Worm (Caenorhabditis elegans) whole organism, mixed stage, embryonic: ENCODE data around the gene str-188.

Experiments
- bed-3 ChIP-seq: fragments of 200-800 bp; sonication (Bioruptor generic); optimal IDR thresholded peaks from 3 replicates; lab custom pipeline; 2018; ENCODE audit warnings: mild to moderate bottlenecking, missing genetic modification characterization, moderate library complexity, missing compliant biosample characterization
- blmp-1 ChIP-seq: fragments of 150-350 bp; optimal IDR thresholded peaks from 2 replicates; lab custom pipeline; 2014; ENCODE audit warnings: missing biosample characterization, missing genetic modification characterization
- ceh-43 ChIP-seq: fragments of 200-800 bp; sonication (Bioruptor generic); optimal IDR thresholded peaks from 2 replicates; lab custom pipeline; 2018; ENCODE audit warnings: mild to moderate bottlenecking, missing genetic modification characterization, moderate library complexity, missing compliant biosample characterization
- ceh-83 ChIP-seq: fragments of 200-800 bp; sonication (Bioruptor generic); optimal IDR thresholded peaks from 2 replicates; lab custom pipeline; 2018; ENCODE audit warnings: mild to moderate bottlenecking, missing genetic modification characterization, missing compliant biosample characterization
- ces-1 ChIP-seq: fragments of 150-350 bp; optimal IDR thresholded peaks from 2 replicates; lab custom pipeline; 2014; ENCODE audit warnings: missing biosample characterization, missing genetic modification reagents, missing genetic modification characterization
- cnd-1 ChIP-seq: fragments of 200-800 bp; sonication (Bioruptor generic); optimal IDR thresholded peaks from 2 replicates; lab custom pipeline; 2018; ENCODE audit warnings: mild to moderate bottlenecking, missing genetic modification characterization, missing compliant biosample characterization
- drap-1 ChIP-seq: fragments of 200-800 bp; sonication (Bioruptor generic); optimal IDR thresholded peaks from 3 replicates; lab custom pipeline; 2018; ENCODE audit warnings: mild to moderate bottlenecking, missing genetic modification characterization, missing compliant biosample characterization
- elt-1 ChIP-seq: sonication (generic microtip); optimal IDR thresholded peaks from 2 replicates; lab custom pipeline; 2017; ENCODE audit warnings: missing genetic modification characterization, mild to moderate bottlenecking, missing compliant biosample characterization, antibody characterized with exemption, moderate library complexity, borderline replicate concordance; ENCODE audit not compliant: insufficient read depth
- elt-3 ChIP-seq: fragments of 150-350 bp; optimal IDR thresholded peaks from 2 replicates; lab custom pipeline; 2014; ENCODE audit warnings: missing biosample characterization, missing genetic modification characterization
- flh-1 ChIP-seq: fragments of 200-800 bp; sonication (Bioruptor generic); optimal IDR thresholded peaks from 2 replicates; lab custom pipeline; 2018; ENCODE audit warnings: mild to moderate bottlenecking, missing genetic modification characterization, moderate library complexity, missing compliant biosample characterization
- ham-2 ChIP-seq: fragments of 200-800 bp; sonication (Bioruptor generic); optimal IDR thresholded peaks from 2 replicates; lab custom pipeline; 2018; ENCODE audit warnings: mild to moderate bottlenecking, missing genetic modification characterization, missing compliant biosample characterization
- hlh-1 ChIP-seq: fragments of 150-350 bp; optimal IDR thresholded peaks from 2 replicates; lab custom pipeline; 2014; ENCODE audit warnings: missing biosample characterization, missing genetic modification reagents, missing genetic modification characterization
- lin-13 ChIP-seq: fragments of 150-350 bp; optimal IDR thresholded peaks from 2 replicates; lab custom pipeline; 2014; ENCODE audit warnings: missing biosample characterization, missing genetic modification characterization
- lin-32 ChIP-seq: fragments of 200-800 bp; sonication (Bioruptor generic); optimal IDR thresholded peaks from 2 replicates; lab custom pipeline; 2018; ENCODE audit warnings: mild to moderate bottlenecking, missing genetic modification characterization, missing compliant biosample characterization
- mab-5 ChIP-seq: fragments of 150-350 bp; optimal IDR thresholded peaks from 2 replicates; lab custom pipeline; 2014; ENCODE audit warnings: missing biosample characterization, missing genetic modification characterization
- mls-2 ChIP-seq: sonication (generic microtip); optimal IDR thresholded peaks from 2 replicates; lab custom pipeline; 2016; ENCODE audit warnings: mild to moderate bottlenecking, missing genetic modification characterization, moderate library complexity, missing compliant biosample characterization
- nhr-12 ChIP-seq: fragments of 150-350 bp; optimal IDR thresholded peaks from 2 replicates; lab custom pipeline; 2014; ENCODE audit warnings: missing biosample characterization, missing genetic modification characterization
- nhr-2 ChIP-seq: fragments of 150-350 bp; optimal IDR thresholded peaks from 2 replicates; lab custom pipeline; 2014; ENCODE audit warnings: missing biosample characterization, missing genetic modification characterization
- nhr-237 ChIP-seq: fragments of 150-350 bp; optimal IDR thresholded peaks from 2 replicates; lab custom pipeline; 2014; ENCODE audit warnings: missing biosample characterization, missing genetic modification characterization
- nhr-28 ChIP-seq: fragments of 150-350 bp; optimal IDR thresholded peaks from 2 replicates; lab custom pipeline; 2014; ENCODE audit warnings: missing biosample characterization, missing genetic modification characterization
- nhr-76 ChIP-seq: sonication (generic microtip); optimal IDR thresholded peaks from 2 replicates; lab custom pipeline; 2017; ENCODE audit warnings: missing biosample characterization, missing genetic modification characterization
- pha-4 ChIP-seq: fragments of 150-350 bp; optimal IDR thresholded peaks from 2 replicates; lab custom pipeline; 2018; ENCODE audit warnings: missing biosample characterization, missing genetic modification reagents, missing genetic modification characterization
- sem-2 ChIP-seq: fragments of 200-800 bp; sonication (Bioruptor generic); optimal IDR thresholded peaks from 2 replicates; lab custom pipeline; 2018; ENCODE audit warnings: mild to moderate bottlenecking, missing genetic modification characterization, missing compliant biosample characterization
- snpc-4 ChIP-seq: fragments of 150-350 bp; optimal IDR thresholded peaks from 2 replicates; lab custom pipeline; 2014; ENCODE audit warnings: missing biosample characterization, missing genetic modification characterization
- sptf-1 ChIP-seq: sonication (generic microtip); optimal IDR thresholded peaks from 2 replicates; lab custom pipeline; 2017; ENCODE audit warnings: mild to moderate bottlenecking, missing genetic modification characterization, moderate library complexity, missing compliant biosample characterization
- tbx-8 ChIP-seq: fragments of 200-800 bp; sonication (Bioruptor generic); optimal IDR thresholded peaks from 2 replicates; lab custom pipeline; 2018; ENCODE audit warnings: mild to moderate bottlenecking, missing genetic modification characterization, moderate library complexity, missing compliant biosample characterization
- unc-120 ChIP-seq: sonication (generic microtip); optimal IDR thresholded peaks from 2 replicates; lab custom pipeline; 2017; ENCODE audit warnings: missing genetic modification characterization, missing compliant biosample characterization; ENCODE audit not compliant: poor library complexity, severe bottlenecking
- unc-39 ChIP-seq: fragments of 150-350 bp; optimal IDR thresholded peaks from 2 replicates; lab custom pipeline; 2014; ENCODE audit warnings: missing biosample characterization, missing genetic modification characterization
- unc-62 ChIP-seq: fragments of 150-350 bp; optimal IDR thresholded peaks from 2 replicates; lab custom pipeline; 2014; ENCODE audit warnings: missing biosample characterization, missing genetic modification reagents, missing genetic modification characterization
- zip-8 ChIP-seq: fragments of 150-350 bp; optimal IDR thresholded peaks from 2 replicates; lab custom pipeline; 2014; ENCODE audit warnings: missing biosample characterization, missing genetic modification characterization
- ztf-11 ChIP-seq: fragments of 150-350 bp; optimal IDR thresholded peaks from 2 replicates; lab custom pipeline; 2014; ENCODE audit warnings: missing biosample characterization, missing genetic modification characterization

str-188 gene

DNA sequence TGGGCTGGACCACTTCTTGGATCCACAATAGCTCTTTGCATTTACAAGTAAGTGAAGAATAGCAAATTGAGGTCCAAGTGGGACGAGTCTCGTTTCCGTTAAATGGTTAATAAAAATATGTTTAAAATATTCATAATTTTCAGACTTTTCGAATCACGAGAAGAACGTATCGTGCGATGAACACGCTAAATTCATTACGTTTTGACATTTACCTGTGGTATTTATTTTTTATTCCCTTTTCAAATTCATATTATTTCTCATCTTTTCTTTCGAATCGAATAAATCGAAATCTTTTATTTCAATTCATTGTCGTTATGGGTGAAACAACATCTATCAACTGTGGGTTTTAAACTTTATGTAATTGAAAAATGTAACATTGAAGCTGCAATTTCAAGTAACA, 22.9 kb downstream of the str-188 start, which contains the start of gene marc-1:
Gene marc-1 (plus strand): TSS at position 301 of the 400 bp plus-strand sequence.
- TF ChIP-seq tbx-8 (GFP tag; lab: Kevin White, UChicago), result no peak
- TF ChIP-seq mab-5 (tag; lab: Kevin White, UChicago), result no peak
- no peak for TF ChIP-seq drap-1 (GFP tag; lab: Kevin White, UChicago)
- TF ChIP-seq nhr-28, result no peak
- TF ChIP-seq ceh-83 (GFP tag; lab: Kevin White, UChicago), result no peak
- TF ChIP-seq lin-13 (tag; lab: Kevin White, UChicago), result no peak
- TF ChIP-seq cnd-1, result no peak
- TF ChIP-seq hlh-1 (tag; lab: Kevin White, UChicago), result no peak
- TF ChIP-seq mls-2 (tag; lab: Kevin White, UChicago), result no peak
- TF ChIP-seq sptf-1 (tag; lab: Kevin White, UChicago), result no peak
- TF ChIP-seq ham-2 (GFP tag; lab: Kevin White, UChicago), result no peak
- TF ChIP-seq ces-1, result no peak
- no peak for TF ChIP-seq elt-1 (tag; lab: Kevin White, UChicago)
- no peak for TF ChIP-seq snpc-4 (tag; lab: Kevin White, UChicago)
- TF ChIP-seq pha-4 (tag; lab: Kevin White, UChicago), result no peak
- TF ChIP-seq unc-39, result no peak
- no peak for TF ChIP-seq zip-8 (tag; lab: Kevin White, UChicago)
- TF ChIP-seq unc-62 (GFP tag; lab: Kevin White, UChicago), result no peak
- no peak for TF ChIP-seq elt-3 (tag; lab: Kevin White, UChicago)
- no peak for TF ChIP-seq ceh-43 (GFP tag; lab: Kevin White, UChicago)

DNA sequence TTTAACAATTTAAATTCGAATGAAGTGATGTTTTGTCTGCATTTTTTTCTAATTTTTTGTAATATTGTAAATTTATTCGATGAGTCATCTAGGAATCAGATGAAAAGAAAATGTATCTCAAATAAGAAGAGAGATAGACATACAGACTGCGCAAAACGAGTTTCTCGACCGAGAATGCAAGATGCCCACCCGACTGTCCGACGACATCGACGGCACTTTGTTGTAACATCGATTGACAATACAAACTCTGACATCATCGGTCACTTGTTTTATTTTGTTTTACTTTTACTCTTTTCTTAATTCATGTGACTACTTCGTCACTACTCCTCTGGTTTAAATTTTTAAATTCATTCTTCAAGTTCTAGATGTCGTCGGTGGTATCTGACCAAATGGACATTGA, 24.4 kb downstream of the str-188 start, which contains the start of gene sta-2:
Gene sta-2 (plus strand): TSS at position 349 of the 400 bp plus-strand sequence.
- TF ChIP-seq nhr-12 (tag; lab: Kevin White, UChicago), result no peak

DNA sequence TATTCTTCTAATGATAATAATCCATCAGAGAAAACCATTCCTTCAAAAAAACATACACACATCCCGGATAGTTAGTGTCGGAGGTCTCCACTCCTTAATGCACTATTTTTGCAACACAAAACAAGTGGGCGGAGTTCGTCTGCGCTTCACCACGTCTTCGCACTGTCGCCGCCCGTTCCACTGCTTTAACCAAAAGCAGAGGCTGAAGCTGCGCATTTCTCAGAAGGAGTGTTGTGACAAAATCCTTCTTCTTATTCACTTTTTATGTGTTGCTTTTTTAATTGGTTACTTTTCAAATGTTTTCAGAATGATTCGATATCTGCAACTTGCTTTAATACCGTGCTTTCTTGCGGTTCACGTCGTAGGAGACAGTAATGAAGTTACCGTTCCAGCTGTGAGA, 28.4 kb downstream of the str-188 start, which contains the start of gene F58E6.13:
Gene F58E6.13 (plus strand): TSS at position 301 of the 400 bp plus-strand sequence.
- TF ChIP-seq nhr-2 (tag; lab: Kevin White, UChicago) (no peak), mab-5 (tag; lab: Kevin White, UChicago) (no peak), blmp-1 (no peak), lin-32 (GFP tag; lab: Kevin White, UChicago) (no peak)

DNA sequence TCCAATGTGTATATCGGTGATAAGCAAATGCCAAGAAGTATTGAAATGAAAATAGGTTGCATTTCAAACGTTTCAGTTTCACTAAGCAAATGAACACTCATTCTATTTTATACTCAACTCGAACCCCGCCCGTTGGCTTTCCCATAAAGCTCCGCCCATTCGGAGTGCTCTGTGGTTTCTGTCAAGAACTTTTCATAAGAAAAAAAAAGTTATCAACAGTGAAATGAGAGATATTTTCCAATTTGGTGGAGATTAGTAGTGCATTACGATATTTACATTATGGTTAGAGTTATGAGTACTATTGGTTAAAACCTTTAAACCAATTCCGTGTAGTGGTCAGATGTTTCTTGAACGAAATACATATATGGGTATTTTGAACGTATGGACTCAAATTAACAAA, 33.8 kb downstream of the str-188 start, which contains the start of gene F58E6.4:
Gene F58E6.4 (minus strand): TSS at position 101 of the 400 bp plus-strand sequence.
- TF ChIP-seq nhr-76 (tag; lab: Kevin White, UChicago) (no peak), ztf-11 (tag; lab: Kevin White, UChicago) (no peak), hlh-1 (tag; lab: Kevin White, UChicago) (no peak), ham-2 (GFP tag; lab: Kevin White, UChicago) (no peak), drap-1 (GFP tag; lab: Kevin White, UChicago) (no peak), pha-4 (tag; lab: Kevin White, UChicago) (no peak), lin-13 (tag; lab: Kevin White, UChicago) (no peak), elt-3 (tag; lab: Kevin White, UChicago) (no peak), nhr-12 (tag; lab: Kevin White, UChicago) (no peak), bed-3 (GFP tag; lab: Kevin White, UChicago) (no peak), blmp-1 (no peak), tbx-8 (GFP tag; lab: Kevin White, UChicago) (no peak), mls-2 (tag; lab: Kevin White, UChicago) (no peak), nhr-2 (tag; lab: Kevin White, UChicago) (no peak), zip-8 (tag; lab: Kevin White, UChicago) (no peak), ceh-83 (GFP tag; lab: Kevin White, UChicago) (no peak), nhr-237 (tag; lab: Kevin White, UChicago) (no peak), sem-2 (GFP tag; lab: Kevin White, UChicago) (no peak), flh-1 (no peak), unc-62 (GFP tag; lab: Kevin White, UChicago) (no peak)

DNA sequence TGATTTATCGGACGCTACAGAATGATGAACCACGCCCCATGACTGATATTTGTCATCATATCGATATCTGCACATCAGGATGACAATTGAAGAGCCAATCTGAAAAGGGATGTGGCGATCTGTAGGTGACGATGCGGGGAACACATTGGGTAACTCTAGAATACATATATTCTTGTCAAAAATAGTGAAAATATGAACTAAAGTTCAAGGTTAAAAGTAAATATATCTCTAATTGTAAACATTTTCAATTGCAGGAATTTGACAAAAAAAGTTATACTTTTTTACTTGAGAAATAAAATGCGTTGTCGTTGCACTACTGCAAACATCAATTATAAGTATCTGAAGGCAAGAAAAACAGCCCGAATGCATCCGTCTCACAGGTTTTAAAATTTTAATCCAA, 36.4 kb downstream of the str-188 start, which contains the start of gene F58E6.6:
Gene F58E6.6 (minus strand): TSS at position 101 of the 400 bp plus-strand sequence.
- TF ChIP-seq bed-3 (GFP tag; lab: Kevin White, UChicago) (no peak), ceh-43 (GFP tag; lab: Kevin White, UChicago) (no peak), mab-5 (tag; lab: Kevin White, UChicago) (no peak), unc-120 (tag; lab: Kevin White, UChicago) (no peak), nhr-28 (no peak), ceh-83 (GFP tag; lab: Kevin White, UChicago) (no peak), sem-2 (GFP tag; lab: Kevin White, UChicago) (no peak), zip-8 (tag; lab: Kevin White, UChicago) (no peak), ces-1 (no peak), drap-1 (GFP tag; lab: Kevin White, UChicago) (no peak), ztf-11 (tag; lab: Kevin White, UChicago) (no peak), lin-32 (GFP tag; lab: Kevin White, UChicago) (no peak), elt-1 (tag; lab: Kevin White, UChicago) (no peak), nhr-237 (tag; lab: Kevin White, UChicago) (no peak)
- TF ChIP-seq, all 35 proteins: peak for 0
